Fruit fly (Drosophila melanogaster) whole organism, larva: Measurements from ENCODE around the gene Tbca.
A peak's percentile ranks its signal among the peaks of the same experiment; 100 is the strongest.

ENCODE experiments used
- noc ChIP-seq: fragments of 200-800 bp; sonication (Bioruptor generic); optimal IDR thresholded peaks from 3 replicates; lab custom pipeline; 2019; ENCODE audit warnings: missing biosample characterization, mild to moderate bottlenecking, missing genetic modification characterization, moderate library complexity

Tbca gene

DNA sequence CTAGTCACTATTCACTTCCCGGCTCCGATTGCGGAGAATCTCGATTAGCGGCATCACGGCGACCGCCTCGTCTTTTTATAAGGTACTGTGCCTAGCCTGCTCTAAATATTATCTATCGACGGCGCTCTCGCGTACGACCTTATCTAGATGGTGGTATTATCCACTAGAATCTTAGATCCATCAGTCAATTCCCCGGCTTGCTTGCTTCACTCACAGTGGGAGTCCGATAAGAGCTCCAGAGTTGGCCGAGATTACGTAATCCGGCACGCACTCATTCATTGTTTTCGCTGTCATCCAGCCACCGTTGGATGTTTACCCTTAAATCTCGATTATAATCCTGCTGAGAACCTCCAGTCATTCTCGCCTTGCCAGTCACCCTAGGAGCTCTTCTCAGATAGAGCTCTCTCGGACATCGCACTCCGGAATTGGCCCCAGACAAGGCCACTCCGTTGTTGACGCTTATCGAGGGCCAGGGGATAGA lies 18.3 kb downstream of the Tbca start, which contains the start of gene Smvt:
Gene Smvt (minus strand): TSS at position 51 of the 481 bp plus-strand sequence.
- peak; percentile 4 for TF ChIP-seq noc

DNA sequence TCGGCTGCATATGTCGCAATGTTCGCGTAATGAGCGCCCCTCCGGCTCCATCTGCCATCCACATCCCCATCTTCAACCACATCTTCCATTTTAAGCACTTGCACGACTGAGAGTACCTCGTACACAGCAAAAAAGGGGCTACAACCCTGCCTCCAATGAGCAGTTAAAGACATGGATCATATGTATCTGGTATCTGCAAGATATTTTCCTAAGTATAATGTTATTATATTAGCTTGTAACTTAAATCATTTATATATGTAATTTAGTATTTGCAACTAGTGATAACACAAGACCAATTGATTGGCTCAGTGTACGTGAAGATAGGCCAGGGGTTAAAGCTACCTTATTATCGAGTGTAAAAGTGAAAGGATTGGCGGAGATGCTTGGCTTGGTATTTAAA lies 19.4 kb downstream of the Tbca start:
- TF ChIP-seq noc = no peak

DNA sequence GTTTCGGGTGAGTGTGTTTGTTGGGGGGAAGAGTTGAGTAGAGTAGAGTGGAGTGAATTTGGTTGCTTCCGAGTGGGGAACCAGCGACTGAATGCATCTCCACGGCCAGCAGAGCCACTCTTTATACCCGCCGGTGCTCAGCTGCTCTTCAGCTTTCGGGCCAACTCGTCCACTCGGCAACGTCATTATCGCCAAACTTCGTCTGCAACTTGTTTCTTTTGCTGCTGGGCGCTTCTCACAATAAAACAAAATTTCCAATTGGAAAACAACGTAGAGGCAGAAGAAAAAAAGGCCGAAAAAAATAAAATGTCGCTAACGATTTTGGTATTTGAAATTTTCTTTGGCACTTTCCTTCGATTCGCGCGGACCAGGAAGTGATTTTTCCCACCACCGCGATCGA lies 21.4 kb downstream of the Tbca start, which contains the start of gene CG2150:
Gene CG2150 (minus strand): TSS at position 101 of the 400 bp plus-strand sequence.
- no peak for TF ChIP-seq noc

DNA sequence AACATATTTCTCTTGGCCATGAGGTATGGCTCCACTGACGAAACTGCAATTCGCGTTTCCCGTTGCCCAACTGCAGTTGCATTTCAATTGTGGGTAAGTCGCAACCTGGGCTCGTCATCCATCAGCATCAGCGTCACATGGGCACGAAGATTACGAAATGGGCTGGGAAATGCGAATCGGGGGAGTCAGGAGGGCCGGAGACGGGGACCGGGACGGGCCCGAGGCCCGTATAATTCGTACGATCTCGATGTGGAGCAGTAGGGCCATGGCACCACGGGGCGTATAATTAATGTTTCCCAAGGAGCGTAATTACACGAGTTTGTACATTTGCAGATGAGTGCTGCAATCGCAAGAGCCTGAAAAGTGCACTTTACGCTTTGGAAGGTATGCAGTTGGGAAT lies 21.9 kb downstream of the Tbca start:
- TF ChIP-seq noc = no peak

DNA sequence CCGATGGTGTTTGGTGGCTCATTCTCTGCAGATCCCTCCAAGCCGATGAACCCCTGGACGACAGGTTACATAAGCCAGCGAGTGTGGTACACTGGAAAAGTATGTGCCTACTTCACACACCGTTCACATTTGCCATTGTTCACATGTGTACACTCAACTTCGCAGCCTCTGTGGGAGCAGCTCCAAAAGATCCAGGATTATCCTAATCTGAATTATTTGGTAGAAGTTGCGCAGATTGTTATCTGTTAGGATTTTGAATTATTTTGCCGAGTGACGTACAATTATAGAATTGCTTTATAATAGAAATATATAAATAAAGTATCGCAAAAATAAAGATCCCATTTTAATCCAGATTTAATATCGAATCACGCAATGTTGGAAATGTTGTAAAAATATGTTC lies 24.2 kb downstream of the Tbca start:
- TF ChIP-seq noc = no peak

DNA sequence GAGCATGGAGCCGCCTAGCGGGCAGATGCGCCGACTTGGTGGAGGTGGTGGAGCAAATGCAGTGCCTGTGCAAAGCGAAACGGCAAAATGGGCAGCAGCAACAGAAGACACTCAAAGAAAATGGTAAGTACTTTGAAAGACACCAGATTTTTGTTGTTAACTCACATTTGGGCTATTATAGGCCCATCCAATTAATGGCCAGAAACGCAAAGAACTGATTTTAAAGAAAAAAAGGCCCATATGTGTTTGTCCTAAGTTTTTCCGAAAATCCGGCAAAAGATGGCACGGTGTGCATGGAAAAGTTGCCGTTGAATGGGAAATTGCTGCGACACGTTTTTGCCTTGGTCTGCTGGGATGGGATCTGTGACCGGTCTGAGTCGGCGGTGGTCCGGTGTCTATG lies 24.9 kb downstream of the Tbca start:
- TF ChIP-seq noc = no peak

DNA sequence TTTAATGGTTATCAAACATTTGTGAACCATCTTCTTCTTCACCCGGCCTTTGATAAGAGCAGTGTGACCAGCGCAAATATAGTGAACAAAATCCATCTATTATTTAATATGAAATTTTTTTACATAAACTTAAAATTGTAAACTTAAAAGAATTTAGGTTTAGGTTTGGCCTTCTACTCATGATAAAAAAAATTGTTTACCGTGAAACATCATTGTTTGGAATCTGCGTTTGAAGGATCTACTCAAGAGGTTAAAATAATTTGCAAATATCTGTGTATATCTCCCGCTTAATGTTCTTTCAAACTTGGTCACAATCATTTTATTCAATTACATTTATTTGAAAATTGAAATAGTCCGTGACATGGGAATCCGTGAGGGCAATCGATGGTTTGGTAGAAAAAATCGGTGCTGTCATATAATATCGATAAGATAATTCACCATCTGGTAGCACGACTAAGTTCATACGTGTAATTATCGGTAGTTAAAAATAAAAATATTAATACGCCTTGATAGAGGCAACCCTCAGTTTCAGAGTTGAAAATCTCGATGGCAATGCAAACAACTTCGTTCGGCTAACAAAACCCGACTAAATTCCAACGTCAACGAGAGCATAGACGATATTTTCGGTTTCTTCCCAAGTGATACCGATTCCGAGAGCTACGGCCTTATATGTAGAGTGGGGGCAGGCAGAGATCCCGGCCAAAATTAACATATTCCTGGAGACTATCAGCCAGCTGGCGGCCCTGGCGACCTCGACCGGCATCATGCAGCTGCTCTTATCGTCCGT lies 28.7 kb downstream of the Tbca start, which contains the start of the genes betaGlu and sip3:
Gene betaGlu (minus strand): TSS at position 59 of the 787 bp plus-strand sequence.
Gene sip3 (plus strand): TSS at position 430 of the 787 bp plus-strand sequence.
- no peak for TF ChIP-seq noc

DNA sequence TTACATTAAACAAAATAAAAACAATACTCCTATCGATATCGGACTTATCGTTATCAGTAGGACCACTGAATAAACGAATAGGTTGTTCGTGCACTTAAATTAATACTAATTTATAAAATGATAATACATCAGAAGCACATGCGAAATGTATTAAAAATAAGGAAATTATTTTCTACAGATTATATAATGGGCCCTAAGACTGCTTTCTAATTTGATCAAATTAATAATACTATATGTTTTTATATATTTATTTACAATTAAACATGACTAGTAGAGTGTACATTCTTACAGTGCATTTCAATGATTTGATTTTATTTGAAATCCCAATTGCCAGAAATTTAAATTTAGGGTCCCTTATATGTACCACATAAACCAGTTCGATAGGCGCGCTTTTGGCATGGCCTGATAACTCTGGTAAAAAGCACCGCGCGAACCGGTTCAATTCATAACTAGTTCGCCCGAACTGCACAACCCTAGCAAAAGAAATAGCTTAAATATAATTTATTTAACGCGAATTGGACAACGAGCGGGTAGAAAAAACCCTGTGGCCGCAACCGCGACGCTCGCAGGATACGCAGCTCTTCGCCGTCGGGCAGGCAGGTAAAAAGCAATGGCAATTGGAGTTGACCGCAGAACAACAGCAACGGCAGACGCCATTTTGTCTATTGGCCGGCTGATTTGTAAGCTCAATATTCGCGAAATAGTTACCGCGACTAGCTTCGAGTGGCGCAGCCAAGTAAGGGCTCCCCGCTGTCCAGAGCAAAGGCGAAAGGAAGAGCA lies 33.5 kb downstream of the Tbca start, which contains the start of the genes CG2126 and faf:
Gene CG2126 (minus strand): TSS at position 70 of the 780 bp plus-strand sequence.
Gene faf (plus strand): TSS at position 438 of the 780 bp plus-strand sequence.
- peak; percentile 66 for TF ChIP-seq noc

DNA sequence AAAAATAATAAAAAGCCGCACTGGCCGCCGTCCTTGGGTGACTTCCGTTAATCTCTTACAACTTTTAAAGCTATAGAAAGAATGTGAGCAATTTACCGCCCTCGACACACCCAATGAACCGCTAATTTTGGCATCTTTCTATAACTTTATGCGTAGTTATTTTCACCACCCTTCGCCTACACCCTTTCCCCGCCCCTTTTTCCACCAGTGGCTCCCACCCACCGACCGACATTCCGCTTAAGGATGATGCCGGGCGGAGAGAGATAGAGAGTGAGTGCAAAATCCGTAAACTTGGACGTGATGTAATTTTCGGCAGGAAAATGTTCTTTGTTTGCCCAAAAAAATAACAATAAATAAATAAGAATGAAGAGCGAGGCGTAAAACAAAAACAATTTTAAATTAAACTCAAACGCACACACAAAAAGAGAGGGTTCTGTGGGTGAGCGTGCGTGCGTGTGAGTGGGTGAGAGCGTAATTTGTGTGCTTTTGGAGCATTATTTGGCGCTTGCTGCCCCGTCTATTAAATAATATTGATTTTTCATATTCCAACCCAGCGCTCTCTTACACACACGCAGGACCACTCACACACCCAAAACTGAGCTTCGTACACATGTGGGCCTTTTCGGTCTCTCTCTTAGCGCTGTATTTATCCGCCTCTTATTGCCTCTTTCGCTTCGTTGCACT lies 34.3 kb downstream of the Tbca start:
- no peak for TF ChIP-seq noc
